Worm (Caenorhabditis elegans): Measurements from ENCODE around the gene K09B3.1.

Gene K09B3.1

ce11 chrIV:3840480-3840879 is 45.9 kb downstream of the K09B3.1 start:
- TF ChIP-seq F44E2.7 (GFP tag; IDR thresholded peaks at IDR 0.05), result no peak
- TF ChIP-seq vab-7 (GFP tag; IDR thresholded peaks at IDR 0.05), result no peak
- TF ChIP-seq spr-3 (GFP tag; optimal IDR thresholded peaks at IDR 0.05), result no peak
- TF ChIP-seq cey-2 (tag; optimal IDR thresholded peaks at IDR 0.05; ENCODE audit: borderline replicate concordance, insufficient read depth), result no peak
- no peak for TF ChIP-seq hmg-1.1 (GFP tag; IDR thresholded peaks at IDR 0.05)
- TF ChIP-seq spr-1 (tag; optimal IDR thresholded peaks at IDR 0.05), result no peak
- TF ChIP-seq nhr-237 (tag; optimal IDR thresholded peaks at IDR 0.05), result no peak
- TF ChIP-seq zip-2 (tag; optimal IDR thresholded peaks at IDR 0.05), result no peak
- no peak for TF ChIP-seq fkh-10 (GFP tag; optimal IDR thresholded peaks at IDR 0.05)
- TF ChIP-seq hif-1 (tag; optimal IDR thresholded peaks at IDR 0.05), result no peak
- no peak for TF ChIP-seq lir-3 (tag; optimal IDR thresholded peaks at IDR 0.05)
- no peak for TF ChIP-seq ceh-32 (tag; optimal IDR thresholded peaks at IDR 0.05; ENCODE audit: poor library complexity)
- no peak for TF ChIP-seq unc-39 (tag; optimal IDR thresholded peaks at IDR 0.05)
- no peak for TF ChIP-seq tra-1 (GFP tag; IDR thresholded peaks at IDR 0.05)
- TF ChIP-seq F26F4.8 (GFP tag; conservative IDR thresholded peaks at IDR 0.05), result no peak
- TF ChIP-seq tag-97 (GFP tag; IDR thresholded peaks at IDR 0.05), result no peak
- TF ChIP-seq lin-15B (tag; optimal IDR thresholded peaks at IDR 0.05), result no peak
- no peak for TF ChIP-seq nhr-111 (GFP tag; optimal IDR thresholded peaks at IDR 0.05)

ce11 chrIV:3841607-3842006 is 47.1 kb downstream of the K09B3.1 start:
- no peak for TF ChIP-seq mep-1 (tag; optimal IDR thresholded peaks at IDR 0.05)
- no peak for TF ChIP-seq lin-13 (GFP tag; optimal IDR thresholded peaks at IDR 0.05)
- TF ChIP-seq lin-39 (tag; optimal IDR thresholded peaks at IDR 0.05), result no peak
- TF ChIP-seq lsy-2 (tag; optimal IDR thresholded peaks at IDR 0.05), result no peak
- no peak for TF ChIP-seq hlh-11 (tag; optimal IDR thresholded peaks at IDR 0.05)
- no peak for TF ChIP-seq fos-1 (tag; optimal IDR thresholded peaks at IDR 0.05)
- TF ChIP-seq F49E8.2 (tag; optimal IDR thresholded peaks at IDR 0.05; ENCODE audit: borderline replicate concordance), result no peak
- no peak for TF ChIP-seq pqm-1 (tag; optimal IDR thresholded peaks at IDR 0.05)
- no peak for TF ChIP-seq dpl-1 (GFP tag; optimal IDR thresholded peaks at IDR 0.05)
- TF ChIP-seq egl-27 (tag; optimal IDR thresholded peaks at IDR 0.05), result no peak
- no peak for TF ChIP-seq snpc-4 (tag; optimal IDR thresholded peaks at IDR 0.05)
- no peak for TF ChIP-seq zip-2 (tag; optimal IDR thresholded peaks at IDR 0.05)
- TF ChIP-seq nhr-41 (GFP tag; IDR thresholded peaks at IDR 0.05), result no peak
- TF ChIP-seq php-3 (GFP tag; IDR thresholded peaks at IDR 0.05), result no peak
- no peak for TF ChIP-seq tag-97 (GFP tag; IDR thresholded peaks at IDR 0.05)
- TF ChIP-seq egl-43 (GFP tag; IDR thresholded peaks at IDR 0.05), result no peak
- TF ChIP-seq spr-1 (tag; optimal IDR thresholded peaks at IDR 0.05), result no peak
- TF ChIP-seq unc-130 (GFP tag; optimal IDR thresholded peaks at IDR 0.05), result no peak
- TF ChIP-seq T26A8.4 (GFP tag; IDR thresholded peaks at IDR 0.05), result no peak
- TF ChIP-seq nhr-111 (GFP tag; optimal IDR thresholded peaks at IDR 0.05), result no peak

ce11 chrIV:3843019-3843527 is 48.5 kb downstream of the K09B3.1 start:
- TF ChIP-seq dmd-8 (GFP tag; IDR thresholded peaks at IDR 0.05), result no peak
- TF ChIP-seq mes-2 (tag; optimal IDR thresholded peaks at IDR 0.05; ENCODE audit: poor library complexity, severe bottlenecking), result no peak
- no peak for TF ChIP-seq ceh-20 (GFP tag; IDR thresholded peaks at IDR 0.05)
- no peak for TF ChIP-seq snpc-4 (tag; optimal IDR thresholded peaks at IDR 0.05)
- TF ChIP-seq F49E8.2 (tag; optimal IDR thresholded peaks at IDR 0.05; ENCODE audit: borderline replicate concordance), result no peak
- TF ChIP-seq zip-2 (tag; optimal IDR thresholded peaks at IDR 0.05), result no peak
- no peak for TF ChIP-seq vab-7 (GFP tag; IDR thresholded peaks at IDR 0.05)
- no peak for TF ChIP-seq pqm-1 (tag; optimal IDR thresholded peaks at IDR 0.05)
- TF ChIP-seq D1046.2 (GFP tag; IDR thresholded peaks at IDR 0.05), result no peak
- TF ChIP-seq nhr-28 (tag; optimal IDR thresholded peaks at IDR 0.05), result no peak
- TF ChIP-seq dpl-1 (GFP tag; optimal IDR thresholded peaks at IDR 0.05), result no peak

Measured in whole organism, L4 larva.